Worm (Caenorhabditis elegans) whole organism, L1 larva: ENCODE data around the gene F40C5.2.
A peak's percentile ranks its signal among the peaks of the same experiment; 100 is the strongest.

Experiments used
- C04F5.9 ChIP-seq: sonication (generic microtip); optimal IDR thresholded peaks from 2 replicates; lab custom pipeline; 2016; ENCODE audit warnings: missing genetic modification characterization, missing compliant biosample characterization
- C16A3.4 ChIP-seq: fragments of 150-350 bp; optimal IDR thresholded peaks from 2 replicates; lab custom pipeline; 2014; ENCODE audit warnings: missing biosample characterization, missing genetic modification characterization
- Y116A8C.19 ChIP-seq: sonication (generic microtip); optimal IDR thresholded peaks from 2 replicates; lab custom pipeline; 2016; ENCODE audit warnings: missing compliant biosample characterization, missing genetic modification characterization, borderline replicate concordance
- aha-1 ChIP-seq: fragments of 150-350 bp; optimal IDR thresholded peaks from 2 replicates; lab custom pipeline; 2014; ENCODE audit warnings: missing biosample characterization, missing genetic modification characterization
- alr-1 ChIP-seq: fragments of 200-800 bp; sonication (Bioruptor generic); optimal IDR thresholded peaks from 2 replicates; lab custom pipeline; 2018; ENCODE audit warnings: borderline replicate concordance, mild to moderate bottlenecking, missing genetic modification characterization, missing compliant biosample characterization
- aly-2 ChIP-seq: fragments of 150-350 bp; optimal IDR thresholded peaks from 2 replicates; lab custom pipeline; 2014; ENCODE audit warnings: missing biosample characterization, missing genetic modification characterization
- blmp-1 ChIP-seq: fragments of 150-350 bp; optimal IDR thresholded peaks from 2 replicates; lab custom pipeline; 2014; ENCODE audit warnings: missing biosample characterization, missing genetic modification characterization
- dpl-1 ChIP-seq, 3 experiments: fragments of 150-350 bp in 2 of 3; sonication (generic microtip) in 1 of 3; optimal IDR thresholded peaks; 2 replicates each; lab custom pipeline; 2014 to 2017; ENCODE audit warnings: missing biosample characterization in 3 of 3, missing genetic modification characterization in 3 of 3, missing genetic modification reagents in 3 of 3
- efl-1 ChIP-seq, 4 experiments: fragments of 150-350 bp; optimal IDR thresholded peaks in 3 of 4; peaks in 1 of 4; 1 replicate in 1 of 4; 2 replicates in 3 of 4; lab custom pipeline; 2014; ENCODE audit warnings: missing biosample characterization in 2 of 4, missing genetic modification characterization in 2 of 4, missing genetic modification reagents in 2 of 4
- efl-3 ChIP-seq: fragments of 200-800 bp; sonication (Bioruptor generic); optimal IDR thresholded peaks from 2 replicates; lab custom pipeline; 2018; ENCODE audit warnings: mild to moderate bottlenecking, missing genetic modification characterization, missing compliant biosample characterization
- egl-27 ChIP-seq, 2 experiments: fragments of 150-350 bp in 1 of 2; sonication (generic microtip); optimal IDR thresholded peaks; 3 replicates each; lab custom pipeline; 2017 to 2018; ENCODE audit warnings: missing biosample characterization in 2 of 2, missing genetic modification characterization in 2 of 2, missing genetic modification reagents in 2 of 2
- elt-3 ChIP-seq, 6 experiments: fragments of 150-350 bp in 1 of 6; sonication (generic microtip); optimal IDR thresholded peaks; 2 replicates each; lab custom pipeline; 2017 to 2018; ENCODE audit warnings: missing biosample characterization in 6 of 6, missing genetic modification characterization in 6 of 6, inconsistent platforms in 1 of 6
- fkh-8 ChIP-seq: sonication (generic microtip); optimal IDR thresholded peaks from 2 replicates; lab custom pipeline; 2016; ENCODE audit warnings: mild to moderate bottlenecking, missing genetic modification characterization, missing compliant biosample characterization
- hpl-2 ChIP-seq: fragments of 150-350 bp; optimal IDR thresholded peaks from 2 replicates; lab custom pipeline; 2014; ENCODE audit warnings: missing biosample characterization, missing genetic modification reagents, missing genetic modification characterization
- irx-1 ChIP-seq: sonication (generic microtip); optimal IDR thresholded peaks from 2 replicates; lab custom pipeline; 2016; ENCODE audit warnings: missing genetic modification characterization, missing compliant biosample characterization
- lin-14 ChIP-seq: fragments of 200-800 bp; sonication (Bioruptor generic); optimal IDR thresholded peaks from 2 replicates; lab custom pipeline; 2018; ENCODE audit warnings: mild to moderate bottlenecking, missing genetic modification characterization, moderate library complexity, missing compliant biosample characterization
- lir-3 ChIP-seq: sonication (generic microtip); optimal IDR thresholded peaks from 2 replicates; lab custom pipeline; 2016; ENCODE audit warnings: mild to moderate bottlenecking, missing genetic modification characterization, moderate library complexity, missing compliant biosample characterization; ENCODE audit not compliant: poor library complexity
- lsy-2 ChIP-seq, 2 experiments: fragments of 150-350 bp; optimal IDR thresholded peaks; 2 replicates each; lab custom pipeline; 2014; ENCODE audit warnings: missing biosample characterization in 2 of 2, missing genetic modification characterization in 2 of 2
- mab-9 ChIP-seq: fragments of 200-800 bp; sonication (Bioruptor generic); IDR thresholded peaks from 2 replicates; pipeline ENCODE4 v1.3.6; 2022; ENCODE audit warnings: missing genetic modification reagents, missing genetic modification characterization, missing compliant biosample characterization
- mdl-1 ChIP-seq, 2 experiments: fragments of 150-350 bp; optimal IDR thresholded peaks; 2 replicates each; lab custom pipeline; 2014 to 2017; ENCODE audit warnings: missing biosample characterization in 2 of 2, missing genetic modification characterization in 2 of 2, inconsistent platforms in 1 of 2
- mef-2 ChIP-seq: fragments of 150-350 bp; optimal IDR thresholded peaks from 2 replicates; lab custom pipeline; 2014; ENCODE audit warnings: missing biosample characterization, missing genetic modification characterization
- mep-1 ChIP-seq: fragments of 150-350 bp; optimal IDR thresholded peaks from 2 replicates; lab custom pipeline; 2014; ENCODE audit warnings: missing biosample characterization, missing genetic modification characterization
- nhr-20 ChIP-seq: sonication (generic microtip); optimal IDR thresholded peaks from 2 replicates; lab custom pipeline; 2016; ENCODE audit warnings: mild to moderate bottlenecking, missing genetic modification characterization, missing compliant biosample characterization
- nhr-28 ChIP-seq: fragments of 150-350 bp; optimal IDR thresholded peaks from 2 replicates; lab custom pipeline; 2014; ENCODE audit warnings: missing biosample characterization, missing genetic modification characterization
- nhr-47 ChIP-seq: sonication (generic microtip); optimal IDR thresholded peaks from 2 replicates; lab custom pipeline; 2016; ENCODE audit warnings: mild to moderate bottlenecking, missing genetic modification characterization, moderate library complexity, missing compliant biosample characterization
- nhr-76 ChIP-seq: sonication (generic microtip); optimal IDR thresholded peaks from 2 replicates; lab custom pipeline; 2017; ENCODE audit warnings: missing biosample characterization, missing genetic modification characterization
- nhr-84 ChIP-seq: sonication (generic microtip); optimal IDR thresholded peaks from 2 replicates; lab custom pipeline; 2017; ENCODE audit warnings: missing biosample characterization, missing genetic modification characterization
- nhr-85 ChIP-seq: sonication (generic microtip); peaks from one replicate; lab custom pipeline; 2016; ENCODE audit warnings: missing genetic modification characterization, inconsistent platforms, missing compliant biosample characterization
- pqm-1 ChIP-seq: sonication (generic microtip); optimal IDR thresholded peaks from 3 replicates; lab custom pipeline; 2017; ENCODE audit warnings: missing biosample characterization, missing genetic modification characterization
- sptf-1 ChIP-seq: fragments of 150-350 bp; optimal IDR thresholded peaks from 2 replicates; lab custom pipeline; 2014; ENCODE audit warnings: missing biosample characterization, missing genetic modification characterization
- tbx-2 ChIP-seq: sonication (generic microtip); optimal IDR thresholded peaks from 2 replicates; lab custom pipeline; 2016; ENCODE audit warnings: missing genetic modification characterization, missing compliant biosample characterization
- tlp-1 ChIP-seq: fragments of 150-350 bp; optimal IDR thresholded peaks from 2 replicates; lab custom pipeline; 2014; ENCODE audit warnings: missing biosample characterization, missing genetic modification characterization
- unc-130 ChIP-seq: fragments of 150-350 bp; optimal IDR thresholded peaks from 2 replicates; lab custom pipeline; 2017; ENCODE audit warnings: missing biosample characterization, missing genetic modification characterization, inconsistent platforms
- unc-30 ChIP-seq: sonication (generic microtip); optimal IDR thresholded peaks from 2 replicates; lab custom pipeline; 2017; ENCODE audit warnings: missing biosample characterization, missing genetic modification characterization
- xbp-1 ChIP-seq: sonication (generic microtip); optimal IDR thresholded peaks from 2 replicates; lab custom pipeline; 2016; ENCODE audit warnings: missing genetic modification characterization, missing compliant biosample characterization
- zag-1 ChIP-seq: fragments of 150-350 bp; optimal IDR thresholded peaks from 2 replicates; lab custom pipeline; 2014; ENCODE audit warnings: missing biosample characterization, missing genetic modification characterization
- ztf-11 ChIP-seq, 2 experiments: sonication (generic microtip); optimal IDR thresholded peaks; 2 replicates each; lab custom pipeline; 2016 to 2017; ENCODE audit warnings: missing genetic modification characterization in 2 of 2, missing biosample characterization in 1 of 2, missing compliant biosample characterization in 1 of 2

F40C5.2 gene

ce11 chrV:3606391-3606790 lies 35.6 kb downstream of the F40C5.2 start (continued):
- TF ChIP-seq fkh-8 (tag; lab: Kevin White, UChicago) (no peak), nhr-47 (no peak), aha-1 (tag; lab: Kevin White, UChicago) (no peak), ztf-11 (tag; optimal IDR thresholded peaks at IDR 0.05; lab: Kevin White, UChicago) (no peak), unc-130 (tag; lab: Kevin White, UChicago) (peak; percentile 39), egl-27 (tag; optimal IDR thresholded peaks at IDR 0.05; lab: Kevin White, UChicago) (no peak), unc-30 (tag; lab: Kevin White, UChicago) (no peak), nhr-28 (tag; lab: Kevin White, UChicago) (no peak), zag-1 (tag; lab: Kevin White, UChicago) (no peak), mef-2 (no peak), mdl-1 (tag; optimal IDR thresholded peaks at IDR 0.05; lab: Kevin White, UChicago) (peak in 1 of 2 experiments; percentile 52)
- TF ChIP-seq, all 84 proteins: peak for 10

DNA sequence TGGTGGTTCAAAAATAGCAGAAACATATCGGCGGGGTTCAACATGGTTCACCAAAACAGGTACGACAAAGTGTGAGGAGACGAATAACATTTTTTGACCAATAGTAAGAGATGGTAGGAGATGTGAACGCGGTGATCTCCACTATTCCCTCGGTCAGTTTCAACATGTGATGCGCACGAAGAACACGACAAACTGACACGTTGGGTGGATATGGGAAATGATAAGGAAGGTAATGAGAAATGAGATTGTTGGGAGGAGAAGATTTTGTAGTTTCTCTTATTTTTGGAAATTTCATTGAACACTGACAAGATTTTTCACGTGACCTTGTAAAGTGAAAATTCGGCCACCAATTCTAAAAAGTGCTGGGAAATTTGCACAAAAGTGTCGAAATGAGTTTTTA lies 39.9 kb downstream of the F40C5.2 start:
- peak; percentile 84 for TF ChIP-seq blmp-1 (tag; lab: Kevin White, UChicago)
- peak in 1 of 2 experiments; percentile 76 for TF ChIP-seq mdl-1 (tag; optimal IDR thresholded peaks at IDR 0.05; lab: Kevin White, UChicago)
- TF ChIP-seq tbx-2 (tag; lab: Kevin White, UChicago), result peak; percentile 2
- peak; percentile 87 for TF ChIP-seq unc-130 (tag; lab: Kevin White, UChicago)
- TF ChIP-seq nhr-76, result no peak
- peak; percentile 61 for TF ChIP-seq nhr-85
- TF ChIP-seq C16A3.4 (tag; lab: Kevin White, UChicago), result peak; percentile 40
- TF ChIP-seq dpl-1 (GFP tag; optimal IDR thresholded peaks at IDR 0.05; lab: Kevin White, UChicago), result peak in 1 of 3 experiments; percentile 15
- peak; percentile 56 for TF ChIP-seq lin-14 (GFP tag; lab: Kevin White, UChicago)
- TF ChIP-seq irx-1, result no peak
- TF ChIP-seq sptf-1, result no peak
- peak in 1 of 2 experiments; percentile 49 for TF ChIP-seq lsy-2 (tag; optimal IDR thresholded peaks at IDR 0.05; lab: Kevin White, UChicago)
- no peak for TF ChIP-seq zag-1 (tag; lab: Kevin White, UChicago)
- no peak for TF ChIP-seq pqm-1 (tag; lab: Kevin White, UChicago)
- TF ChIP-seq nhr-20 (tag; lab: Kevin White, UChicago), result peak; percentile 77
- peak in 5 of 6 experiments; percentile 36 to 99 (median 89) for TF ChIP-seq elt-3 (tag; optimal IDR thresholded peaks at IDR 0.05; lab: Kevin White, UChicago)

DNA sequence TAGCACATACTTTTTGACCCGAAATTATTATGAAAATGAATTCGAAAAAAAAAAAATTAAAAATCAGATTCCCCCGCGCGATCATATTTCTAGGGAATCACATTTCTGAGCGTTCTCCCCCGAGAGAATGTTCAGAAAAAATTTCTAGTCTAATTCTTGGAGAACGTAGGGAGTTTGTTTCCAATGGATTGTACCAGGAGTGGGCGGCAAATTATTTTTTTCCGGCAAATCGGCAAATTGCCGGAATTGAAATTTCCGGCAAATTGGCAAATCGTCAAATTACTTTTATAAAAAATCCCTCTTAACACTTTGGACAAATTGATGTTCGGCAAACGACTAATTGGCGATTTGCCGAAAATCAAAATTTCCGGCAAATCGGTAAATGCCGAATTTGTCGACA lies 40.9 kb downstream of the F40C5.2 start, which contains the start of gene T22F3.10:
T22F3.10 (minus strand) TSS at position 101 of the 400 bp plus-strand sequence.
- TF ChIP-seq mep-1 (tag; lab: Kevin White, UChicago) (no peak), efl-3 (no peak), xbp-1 (tag; lab: Kevin White, UChicago) (no peak), hpl-2 (GFP tag; lab: Kevin White, UChicago) (no peak), tbx-2 (tag; lab: Kevin White, UChicago) (no peak), lir-3 (tag; lab: Kevin White, UChicago) (no peak), aly-2 (tag; lab: Kevin White, UChicago) (no peak), alr-1 (tag; lab: Kevin White, UChicago) (no peak), Y116A8C.19 (tag; lab: Kevin White, UChicago) (no peak), lin-14 (GFP tag; lab: Kevin White, UChicago) (no peak), nhr-84 (tag; lab: Kevin White, UChicago) (no peak), tlp-1 (no peak), mab-9 (GFP tag; lab: Robert Waterston, UW) (no peak)

DNA sequence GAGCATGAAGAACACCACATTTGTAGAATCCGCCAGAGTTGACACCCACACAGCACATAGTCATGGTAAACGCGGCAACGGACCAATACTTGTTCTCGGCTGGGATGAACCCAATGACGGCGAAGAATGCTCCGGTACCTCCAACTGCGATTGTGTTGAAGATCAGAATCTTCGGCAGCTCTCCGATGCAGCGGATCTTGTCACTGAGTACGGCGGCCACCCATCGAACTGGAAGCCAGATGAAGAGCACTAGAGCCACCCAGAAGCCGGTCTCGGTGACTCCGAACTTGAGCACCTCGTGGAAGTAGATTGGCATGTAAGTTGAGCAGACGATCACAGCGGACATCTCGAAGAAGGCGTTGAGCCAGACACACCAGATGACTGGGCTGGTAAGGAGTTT lies 42.2 kb downstream of the F40C5.2 start:
- TF ChIP-seq efl-1 (optimal IDR thresholded peaks at IDR 0.05; lab: Kevin White, UChicago), result no peak
- peak in 1 of 2 experiments; percentile 26 for TF ChIP-seq efl-1 (GFP tag; optimal IDR thresholded peaks at IDR 0.05 in 1 of 2; lab: Kevin White, UChicago)
- no peak for TF ChIP-seq mef-2
- TF ChIP-seq C04F5.9, result no peak
